Fruit fly (Drosophila melanogaster) whole organism, adult: ENCODE data around the gene alpha-Est3.

Source experiments
- CG11617 ChIP-seq: fragments of 200-800 bp; sonication (Bioruptor generic); optimal IDR thresholded peaks from 2 replicates; lab custom pipeline; 2017; ENCODE audit warnings: mild to moderate bottlenecking, missing biosample characterization, missing genetic modification reagents, missing genetic modification characterization
- CG12768 ChIP-seq: fragments of 200-800 bp; sonication (Bioruptor generic); optimal IDR thresholded peaks from 2 replicates; lab custom pipeline; 2017; ENCODE audit warnings: missing biosample characterization, missing genetic modification characterization, mild to moderate bottlenecking, moderate library complexity, missing genetic modification reagents
- CG14711 ChIP-seq: fragments of 200-800 bp; sonication (Bioruptor generic); optimal IDR thresholded peaks from 2 replicates; lab custom pipeline; 2018; ENCODE audit warnings: missing biosample characterization, mild to moderate bottlenecking, missing genetic modification characterization, moderate library complexity
- CG1620 ChIP-seq: fragments of 200-800 bp; sonication (Bioruptor generic); optimal IDR thresholded peaks from 2 replicates; lab custom pipeline; 2016; ENCODE audit warnings: missing biosample characterization, missing genetic modification characterization
- CG33017 ChIP-seq: fragments of 200-800 bp; sonication (Bioruptor generic); optimal IDR thresholded peaks from 2 replicates; lab custom pipeline; 2018; ENCODE audit warnings: missing biosample characterization, mild to moderate bottlenecking, missing genetic modification characterization, moderate library complexity
- CG5204 ChIP-seq: fragments of 200-800 bp; sonication (Bioruptor generic); optimal IDR thresholded peaks from 2 replicates; lab custom pipeline; 2016; ENCODE audit warnings: missing biosample characterization, missing genetic modification characterization
- CG7045 ChIP-seq: fragments of 200-800 bp; sonication (Bioruptor generic); optimal IDR thresholded peaks from 2 replicates; lab custom pipeline; 2017; ENCODE audit warnings: missing biosample characterization, mild to moderate bottlenecking, missing genetic modification characterization
- CG7101 ChIP-seq: fragments of 200-800 bp; sonication (Bioruptor generic); optimal IDR thresholded peaks from 2 replicates; lab custom pipeline; 2018; ENCODE audit warnings: missing biosample characterization, mild to moderate bottlenecking, missing genetic modification characterization, moderate library complexity
- Clk ChIP-seq: fragments of 200-800 bp; sonication (Bioruptor generic); optimal IDR thresholded peaks from 2 replicates; lab custom pipeline; 2017; ENCODE audit warnings: missing biosample characterization, missing genetic modification characterization
- Crg-1 ChIP-seq: fragments of 200-800 bp; sonication (Bioruptor generic); optimal IDR thresholded peaks from 2 replicates; lab custom pipeline; 2016; ENCODE audit warnings: missing biosample characterization, missing genetic modification characterization
- Hr96 ChIP-seq: fragments of 200-800 bp; sonication (Bioruptor generic); optimal IDR thresholded peaks from 2 replicates; lab custom pipeline; 2016; ENCODE audit warnings: missing biosample characterization, missing genetic modification characterization
- Mnt ChIP-seq: fragments of 200-800 bp; sonication (Bioruptor generic); optimal IDR thresholded peaks from 2 replicates; lab custom pipeline; 2016; ENCODE audit warnings: missing biosample characterization, mild to moderate bottlenecking, missing genetic modification characterization
- bab1 ChIP-seq: fragments of 200-800 bp; sonication (Bioruptor generic); optimal IDR thresholded peaks from 3 replicates; lab custom pipeline; 2019; ENCODE audit warnings: missing biosample characterization, mild to moderate bottlenecking, missing genetic modification characterization, moderate library complexity
- cic ChIP-seq: fragments of 200-800 bp; sonication (Bioruptor generic); optimal IDR thresholded peaks from 2 replicates; lab custom pipeline; 2017; ENCODE audit warnings: missing biosample characterization, mild to moderate bottlenecking, missing genetic modification characterization, moderate library complexity
- cnc ChIP-seq, 2 experiments: fragments of >200 bp; optimal IDR thresholded peaks; 2 replicates each; lab custom pipeline; 2017
- kay ChIP-seq: fragments of 200-800 bp; sonication (Bioruptor generic); peaks from one replicate; lab custom pipeline; 2016; ENCODE audit warnings: missing biosample characterization, missing genetic modification characterization, borderline replicate concordance
- ovo ChIP-seq: fragments of 200-800 bp; sonication (Bioruptor generic); optimal IDR thresholded peaks from 2 replicates; lab custom pipeline; 2016; ENCODE audit warnings: missing biosample characterization, missing genetic modification characterization
- pad ChIP-seq: fragments of 200-800 bp; sonication (Bioruptor generic); optimal IDR thresholded peaks from 3 replicates; lab custom pipeline; 2017; ENCODE audit warnings: missing biosample characterization, missing genetic modification characterization, mild to moderate bottlenecking, moderate library complexity, missing genetic modification reagents
- tj ChIP-seq: fragments of 200-800 bp; sonication (Bioruptor generic); optimal IDR thresholded peaks from 3 replicates; lab custom pipeline; 2017; ENCODE audit warnings: missing biosample characterization, mild to moderate bottlenecking, missing genetic modification characterization, moderate library complexity
- toe ChIP-seq: fragments of 200-800 bp; sonication (Bioruptor generic); optimal IDR thresholded peaks from 2 replicates; lab custom pipeline; 2016; ENCODE audit warnings: missing biosample characterization, missing genetic modification characterization

The alpha-Est3 gene

dm6 chr3R:7522266-7522955 lies 19.0 kb downstream of the alpha-Est3 start:
- TF ChIP-seq toe (GFP tag; lab: Kevin White, UChicago) (peak; percentile 26), CG12768 (GFP tag; lab: Kevin White, UChicago) (peak; percentile 44), ovo (GFP tag; lab: Kevin White, UChicago) (peak; percentile 27), CG7101 (tag; lab: Kevin White, UChicago) (peak; percentile 65), CG5204 (GFP tag; lab: Kevin White, UChicago) (peak; percentile 20), bab1 (GFP tag; lab: Kevin White, UChicago) (no peak), tj (GFP tag; lab: Kevin White, UChicago) (no peak), CG33017 (tag; lab: Kevin White, UChicago) (peak; percentile 59), CG7045 (GFP tag; lab: Kevin White, UChicago) (peak; percentile 5), Mnt (GFP tag; lab: Kevin White, UChicago) (peak; percentile 10), Crg-1 (GFP tag; lab: Kevin White, UChicago) (peak; percentile 60), pad (no peak), CG14711 (peak; percentile 16), CG11617 (GFP tag; lab: Kevin White, UChicago) (no peak), kay (GFP tag; lab: Kevin White, UChicago) (peak; percentile 61), CG1620 (GFP tag; lab: Kevin White, UChicago) (no peak), Hr96 (GFP tag; lab: Kevin White, UChicago) (no peak), Clk (GFP tag; lab: Kevin White, UChicago) (no peak), cic (GFP tag; lab: Kevin White, UChicago) (peak; percentile 24), cnc (optimal IDR thresholded peaks at IDR 0.05; lab: Kevin White, UChicago) (peak in 1 of 2 experiments; percentile 31)

dm6 chr3R:7519356-7519755 lies 22.1 kb downstream of the alpha-Est3 start, which contains the start of gene Ubc84D:
Gene Ubc84D (minus strand): TSS chr3R:7519456.
- TF ChIP-seq CG11617 (GFP tag; lab: Kevin White, UChicago) (no peak), CG7101 (tag; lab: Kevin White, UChicago) (no peak), Hr96 (GFP tag; lab: Kevin White, UChicago) (no peak), CG1620 (GFP tag; lab: Kevin White, UChicago) (no peak), CG5204 (GFP tag; lab: Kevin White, UChicago) (no peak), CG12768 (GFP tag; lab: Kevin White, UChicago) (no peak), cic (GFP tag; lab: Kevin White, UChicago) (no peak), tj (GFP tag; lab: Kevin White, UChicago) (no peak), bab1 (GFP tag; lab: Kevin White, UChicago) (no peak), Crg-1 (GFP tag; lab: Kevin White, UChicago) (no peak), CG7045 (GFP tag; lab: Kevin White, UChicago) (no peak), cnc (optimal IDR thresholded peaks at IDR 0.05; lab: Kevin White, UChicago) (no peak), kay (GFP tag; lab: Kevin White, UChicago) (no peak)

- TF ChIP-seq CG14711 = peak; percentile 29
- peak; percentile 28 for TF ChIP-seq CG7101 (tag; lab: Kevin White, UChicago)
- TF ChIP-seq kay (GFP tag; lab: Kevin White, UChicago) = peak; percentile 2
- TF ChIP-seq CG7045 (GFP tag; lab: Kevin White, UChicago) = peak; percentile 38
- TF ChIP-seq ovo (GFP tag; lab: Kevin White, UChicago) = peak; percentile 88
- no peak for TF ChIP-seq bab1 (GFP tag; lab: Kevin White, UChicago)
- peak; percentile 55 for TF ChIP-seq cic (GFP tag; lab: Kevin White, UChicago)
- peak; percentile 2 for TF ChIP-seq Hr96 (GFP tag; lab: Kevin White, UChicago)
- peak; percentile 59 for TF ChIP-seq Mnt (GFP tag; lab: Kevin White, UChicago)
- peak; percentile 10 for TF ChIP-seq Clk (GFP tag; lab: Kevin White, UChicago)
- no peak for TF ChIP-seq Crg-1 (GFP tag; lab: Kevin White, UChicago)
- peak; percentile 31 for TF ChIP-seq toe (GFP tag; lab: Kevin White, UChicago)
- peak; percentile 3 for TF ChIP-seq tj (GFP tag; lab: Kevin White, UChicago)
- TF ChIP-seq pad = peak; percentile 14
- no peak for TF ChIP-seq CG11617 (GFP tag; lab: Kevin White, UChicago)
- peak; percentile 38 for TF ChIP-seq CG5204 (GFP tag; lab: Kevin White, UChicago)
- no peak for TF ChIP-seq cnc (optimal IDR thresholded peaks at IDR 0.05; lab: Kevin White, UChicago)
- no peak for TF ChIP-seq CG1620 (GFP tag; lab: Kevin White, UChicago)
- TF ChIP-seq CG12768 (GFP tag; lab: Kevin White, UChicago) = peak; percentile 47
- TF ChIP-seq CG33017 (tag; lab: Kevin White, UChicago) = peak; percentile 51
Observed at dm6 chr3R:7515599-7516069, 25.8 kb downstream of the alpha-Est3 start, which contains the start of gene alpha-Est8. Gene alpha-Est8 (minus strand): TSS chr3R:7515670.

- TF ChIP-seq CG7045 (GFP tag; lab: Kevin White, UChicago) (no peak), Clk (GFP tag; lab: Kevin White, UChicago) (no peak), pad (no peak), kay (GFP tag; lab: Kevin White, UChicago) (peak; percentile 64)
Observed at dm6 chr3R:7514232-7514863, 27.1 kb downstream of the alpha-Est3 start.
